Fruit fly (Drosophila melanogaster) whole organism, wandering third instar larva: ENCODE results near the gene RpS13.

Experiments used
- Abd-B ChIP-seq: fragments of >200 bp; optimal IDR thresholded peaks from 2 replicates; lab custom pipeline; 2017; ENCODE audit warnings: missing biosample characterization, missing genetic modification characterization
- CG9705 ChIP-seq: fragments of 200-800 bp; sonication (Bioruptor generic); optimal IDR thresholded peaks from 2 replicates; lab custom pipeline; 2018; ENCODE audit warnings: missing biosample characterization, mild to moderate bottlenecking, missing genetic modification characterization
- CrebA ChIP-seq: fragments of 200-800 bp; sonication (Bioruptor generic); optimal IDR thresholded peaks from 2 replicates; lab custom pipeline; 2016; ENCODE audit warnings: missing biosample characterization, mild to moderate bottlenecking, missing genetic modification characterization, borderline replicate concordance
- Hr78 ChIP-seq: fragments of >200 bp; optimal IDR thresholded peaks from 2 replicates; lab custom pipeline; 2017; ENCODE audit warnings: missing biosample characterization, missing genetic modification characterization
- Myc ChIP-seq: fragments of >200 bp; optimal IDR thresholded peaks from 2 replicates; lab custom pipeline; 2017
- OdsH ChIP-seq: fragments of 200-800 bp; sonication (Bioruptor generic); optimal IDR thresholded peaks from 2 replicates; lab custom pipeline; 2016; ENCODE audit warnings: missing biosample characterization, mild to moderate bottlenecking, missing genetic modification characterization
- Sp1 ChIP-seq: fragments of 200-800 bp; sonication (Bioruptor generic); optimal IDR thresholded peaks from 3 replicates; lab custom pipeline; 2019; ENCODE audit warnings: missing biosample characterization, mild to moderate bottlenecking, missing genetic modification characterization, moderate library complexity
- pan ChIP-seq: fragments of >200 bp; optimal IDR thresholded peaks from 2 replicates; lab custom pipeline; 2017

DNA sequence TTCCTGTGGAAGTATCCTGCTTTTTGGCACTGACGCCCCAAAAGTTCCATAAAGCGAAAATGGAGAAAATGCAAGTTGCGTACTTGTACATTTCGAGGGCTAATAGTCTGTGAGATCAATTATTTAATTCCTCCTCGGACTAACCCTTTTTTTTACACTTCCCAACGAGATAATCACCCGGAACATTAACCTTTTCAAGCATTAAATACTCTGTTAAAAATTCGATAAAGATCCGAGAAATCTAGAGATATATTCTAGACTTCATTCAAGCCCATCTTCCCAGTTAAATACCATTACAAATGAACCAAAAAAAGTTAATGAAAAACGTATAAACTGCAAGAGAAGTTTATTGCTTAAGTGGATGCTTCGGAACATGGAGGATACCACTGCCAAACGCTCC is 29.7 kb upstream of the RpS13 start, which contains the start of gene lectin-29Ca:
- TF ChIP-seq Myc (lab: Kevin White, UChicago) (no peak), CrebA (GFP tag; lab: Kevin White, UChicago) (no peak), Sp1 (no peak), OdsH (GFP tag; lab: Kevin White, UChicago) (no peak), pan (lab: Kevin White, UChicago) (no peak), Hr78 (no peak), CG9705 (GFP tag; lab: Kevin White, UChicago) (no peak), Abd-B (no peak)
